Worm (Caenorhabditis elegans) whole organism, midembryonic: ENCODE measurements around the gene lips-5.

Experiments used
- T22C8.4 ChIP-seq: fragments of 200-800 bp; sonication (Bioruptor generic); IDR thresholded peaks from 2 replicates; pipeline ENCODE4 v1.3.6; 2022; ENCODE audit warnings: missing genetic modification characterization, missing compliant biosample characterization
- cog-1 ChIP-seq: sonication (generic microtip); optimal IDR thresholded peaks from 2 replicates; lab custom pipeline; 2016; ENCODE audit warnings: missing genetic modification characterization, missing compliant biosample characterization
- flt-1 ChIP-seq: fragments of 200-800 bp; sonication (Bioruptor generic); IDR thresholded peaks from 2 replicates; pipeline ENCODE4 v1.3.6; 2022; ENCODE audit warnings: missing genetic modification characterization, missing compliant biosample characterization
- klf-2 ChIP-seq: fragments of 200-800 bp; sonication (Bioruptor generic); conservative IDR thresholded peaks from 2 replicates; pipeline ENCODE4 v1.3.6; 2022; ENCODE audit warnings: missing genetic modification reagents, missing genetic modification characterization, missing compliant biosample characterization
- med-1 ChIP-seq: sonication (generic microtip); optimal IDR thresholded peaks from 2 replicates; lab custom pipeline; 2017; ENCODE audit warnings: missing genetic modification characterization, mild to moderate bottlenecking, missing compliant biosample characterization, antibody characterized with exemption, missing genetic modification reagents; ENCODE audit not compliant: insufficient read depth
- ref-1 ChIP-seq: fragments of 200-800 bp; sonication (Bioruptor generic); conservative IDR thresholded peaks from 2 replicates; pipeline ENCODE4 v1.3.6; 2022; ENCODE audit warnings: missing genetic modification reagents, missing genetic modification characterization, missing compliant biosample characterization
- tab-1 ChIP-seq: fragments of 200-800 bp; sonication (Bioruptor generic); IDR thresholded peaks from 2 replicates; pipeline ENCODE4 v1.3.6; 2022; ENCODE audit warnings: missing genetic modification characterization, missing compliant biosample characterization
- ztf-23 ChIP-seq: fragments of 200-800 bp; sonication (Bioruptor generic); IDR thresholded peaks from 2 replicates; pipeline ENCODE4 v1.3.6; 2022; ENCODE audit warnings: missing genetic modification reagents, missing genetic modification characterization, missing compliant biosample characterization
- ztf-29 ChIP-seq: fragments of 200-800 bp; sonication (Bioruptor generic); IDR thresholded peaks from 2 replicates; pipeline ENCODE4 v1.3.6; 2022; ENCODE audit warnings: missing genetic modification reagents, missing genetic modification characterization, missing compliant biosample characterization

The lips-5 gene

ce11 chrIV:11742406-11742805 is 31.1 kb downstream of the lips-5 start, which contains the start of gene K01A6.5:
Gene K01A6.5 (plus strand): TSS chrIV:11742706.
- TF ChIP-seq klf-2 (GFP tag; lab: Robert Waterston, UW) (no peak), flt-1 (no peak), med-1 (no peak), cog-1 (tag; lab: Kevin White, UChicago) (no peak), tab-1 (GFP tag; lab: Robert Waterston, UW) (no peak), ztf-23 (GFP tag; lab: Robert Waterston, UW) (no peak), ref-1 (no peak), ztf-29 (no peak), T22C8.4 (GFP tag; lab: Robert Waterston, UW) (no peak)

DNA sequence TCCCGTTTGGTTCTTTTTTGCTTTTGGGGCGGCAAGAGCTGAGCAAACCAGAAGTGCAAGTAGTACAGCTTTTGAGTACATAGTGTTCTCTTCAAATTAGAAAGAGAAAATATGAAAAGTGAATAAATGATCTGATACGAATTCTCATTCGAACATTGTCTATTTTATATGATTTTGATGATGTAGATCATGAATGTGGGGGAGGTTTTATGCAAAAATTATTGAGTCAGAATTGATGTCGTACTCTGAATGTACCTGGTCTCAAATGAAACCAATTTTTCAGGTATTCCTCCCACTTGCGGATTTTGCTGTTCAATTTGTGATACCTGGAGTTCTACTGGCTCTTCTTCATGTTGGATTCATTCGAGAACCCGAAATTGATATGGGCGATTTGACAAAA is 33.3 kb downstream of the lips-5 start, which contains the start of gene K01A6.4:
Gene K01A6.4, minus strand, starts transcription at position 101 of the 400 bp plus-strand sequence.
- no peak for TF ChIP-seq tab-1 (GFP tag; lab: Robert Waterston, UW)
- TF ChIP-seq ztf-29 = no peak
- TF ChIP-seq ref-1 = no peak
- no peak for TF ChIP-seq flt-1
- TF ChIP-seq klf-2 (GFP tag; lab: Robert Waterston, UW) = no peak
- TF ChIP-seq med-1 = no peak
- TF ChIP-seq T22C8.4 (GFP tag; lab: Robert Waterston, UW) = no peak

DNA sequence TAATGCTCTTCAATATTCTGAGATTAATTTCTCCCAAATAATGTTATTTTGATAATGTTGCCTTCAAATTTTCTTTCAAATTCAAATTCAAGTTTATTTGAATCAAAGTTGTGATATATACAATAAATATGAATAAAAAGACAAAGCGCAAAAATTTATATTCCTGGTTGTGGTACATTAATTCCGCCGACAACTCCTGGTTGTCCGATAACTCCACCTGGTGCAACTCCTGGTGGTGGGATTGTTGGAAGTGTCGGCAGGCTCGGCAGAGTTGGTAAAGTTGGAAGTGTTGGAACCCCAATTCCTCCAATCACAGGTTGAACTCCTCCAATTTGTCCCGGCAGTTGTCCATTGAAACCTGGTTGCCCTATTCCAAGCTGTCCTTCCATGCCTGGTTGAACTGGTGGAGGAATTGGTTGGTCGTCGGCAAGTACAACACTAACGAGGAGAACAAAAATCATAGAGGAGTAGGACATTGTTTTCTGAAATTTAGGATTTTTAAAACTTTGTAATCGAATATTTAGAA is 35.4 kb downstream of the lips-5 start, which contains the start of gene K01A6.7:
Gene K01A6.7, minus strand, starts transcription at position 476 of the 526 bp plus-strand sequence.
- TF ChIP-seq ztf-29 (no peak), ref-1 (no peak), ztf-23 (GFP tag; lab: Robert Waterston, UW) (no peak), tab-1 (GFP tag; lab: Robert Waterston, UW) (no peak), T22C8.4 (GFP tag; lab: Robert Waterston, UW) (no peak), flt-1 (no peak), klf-2 (GFP tag; lab: Robert Waterston, UW) (no peak), med-1 (no peak), cog-1 (tag; lab: Kevin White, UChicago) (no peak)

DNA sequence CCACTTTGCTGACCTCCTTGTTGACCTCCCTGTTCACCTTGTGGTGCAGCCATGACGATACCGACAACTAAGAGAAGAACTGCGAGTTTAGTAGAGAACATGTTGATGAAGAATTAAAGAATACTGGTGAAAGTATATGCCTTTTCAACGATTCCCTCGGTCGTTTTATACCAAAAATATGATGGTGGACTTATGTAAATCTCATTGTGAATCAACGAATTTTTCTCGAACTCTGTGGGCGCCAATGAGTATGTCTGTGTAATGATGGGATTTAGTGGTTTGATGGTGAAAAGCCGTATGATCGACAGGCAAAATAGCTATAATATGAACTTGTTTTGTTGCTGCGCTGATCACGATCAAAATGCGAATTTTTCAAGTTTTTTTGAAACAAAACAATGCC is 36.3 kb downstream of the lips-5 start, which contains the start of gene K01A6.8:
Gene K01A6.8, minus strand, starts transcription at position 101 of the 400 bp plus-strand sequence.
- no peak for TF ChIP-seq flt-1

DNA sequence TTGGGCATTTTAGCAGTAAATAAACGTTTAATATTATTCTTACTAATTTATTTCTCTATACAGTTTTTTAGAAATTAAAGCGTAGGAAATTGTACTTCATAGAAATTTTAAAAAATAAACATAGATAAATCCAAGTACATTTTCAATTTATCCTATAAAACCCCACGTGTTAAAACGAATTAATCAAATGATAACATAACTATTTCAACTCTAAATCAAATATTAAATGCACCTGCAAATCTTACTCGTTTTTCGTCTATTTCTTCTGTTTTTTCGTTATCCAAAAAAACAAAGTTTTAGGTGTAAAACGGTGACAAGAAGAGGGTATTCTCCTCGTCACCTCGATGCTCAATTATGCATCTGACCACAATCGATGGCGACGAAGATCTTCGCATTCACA is 38.5 kb downstream of the lips-5 start, which contains the start of gene K01A6.6:
Gene K01A6.6, plus strand, starts transcription at position 301 of the 400 bp plus-strand sequence.
- TF ChIP-seq ref-1 = no peak
- no peak for TF ChIP-seq flt-1
- no peak for TF ChIP-seq T22C8.4 (GFP tag; lab: Robert Waterston, UW)
- TF ChIP-seq ztf-29 = no peak
- TF ChIP-seq klf-2 (GFP tag; lab: Robert Waterston, UW) = no peak
- TF ChIP-seq tab-1 (GFP tag; lab: Robert Waterston, UW) = no peak
- TF ChIP-seq ztf-23 (GFP tag; lab: Robert Waterston, UW) = no peak
- TF ChIP-seq med-1 = no peak
- TF ChIP-seq cog-1 (tag; lab: Kevin White, UChicago) = no peak

ce11 chrIV:11723255-11723654 is 50.3 kb downstream of the lips-5 start:
- TF ChIP-seq klf-2 (GFP tag; lab: Robert Waterston, UW) (no peak), ref-1 (no peak), cog-1 (tag; lab: Kevin White, UChicago) (no peak), flt-1 (no peak), ztf-29 (no peak), tab-1 (GFP tag; lab: Robert Waterston, UW) (no peak), med-1 (no peak), ztf-23 (GFP tag; lab: Robert Waterston, UW) (no peak), T22C8.4 (GFP tag; lab: Robert Waterston, UW) (no peak)

- TF ChIP-seq flt-1 = no peak
- no peak for TF ChIP-seq med-1
- no peak for TF ChIP-seq tab-1 (GFP tag; lab: Robert Waterston, UW)
- no peak for TF ChIP-seq T22C8.4 (GFP tag; lab: Robert Waterston, UW)
- TF ChIP-seq cog-1 (tag; lab: Kevin White, UChicago) = no peak
- no peak for TF ChIP-seq ref-1
- TF ChIP-seq ztf-23 (GFP tag; lab: Robert Waterston, UW) = no peak
- no peak for TF ChIP-seq ztf-29
- TF ChIP-seq klf-2 (GFP tag; lab: Robert Waterston, UW) = no peak
Measured at ce11 chrIV:11721878-11722277, 51.7 kb downstream of the lips-5 start.

DNA sequence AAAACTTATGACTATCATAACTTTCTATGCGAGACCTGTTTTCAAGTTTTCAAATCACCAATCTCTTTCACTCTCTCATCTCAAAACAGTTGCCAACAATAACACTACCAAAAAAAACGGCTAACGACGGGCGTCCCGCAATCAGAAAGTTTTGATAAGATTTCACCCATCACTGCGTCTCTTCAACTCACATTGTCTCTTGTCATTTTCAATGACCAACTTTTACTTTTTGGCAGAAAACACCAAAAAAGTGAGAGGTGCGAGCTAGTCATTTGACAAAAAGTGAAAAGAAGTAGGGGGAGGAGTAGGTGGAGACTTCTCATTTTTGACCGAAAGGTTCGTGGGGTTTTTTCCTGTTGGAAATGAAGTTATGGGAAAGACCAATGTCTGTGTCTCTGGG is 54.9 kb downstream of the lips-5 start:
- TF ChIP-seq T22C8.4 (GFP tag; lab: Robert Waterston, UW) (no peak), ztf-29 (no peak), cog-1 (tag; lab: Kevin White, UChicago) (no peak), tab-1 (GFP tag; lab: Robert Waterston, UW) (no peak), flt-1 (no peak), ref-1 (no peak), ztf-23 (GFP tag; lab: Robert Waterston, UW) (no peak), klf-2 (GFP tag; lab: Robert Waterston, UW) (no peak), med-1 (no peak)
